Worm (Caenorhabditis elegans) whole organism, midembryonic: ENCODE results near the gene C08G5.7.

ENCODE experiments used
- flt-1 ChIP-seq: fragments of 200-800 bp; sonication (Bioruptor generic); IDR thresholded peaks from 2 replicates; pipeline ENCODE4 v1.3.6; 2022; ENCODE audit warnings: missing genetic modification characterization, missing compliant biosample characterization
- klf-2 ChIP-seq: fragments of 200-800 bp; sonication (Bioruptor generic); conservative IDR thresholded peaks from 2 replicates; pipeline ENCODE4 v1.3.6; 2022; ENCODE audit warnings: missing genetic modification reagents, missing genetic modification characterization, missing compliant biosample characterization
- tab-1 ChIP-seq: fragments of 200-800 bp; sonication (Bioruptor generic); IDR thresholded peaks from 2 replicates; pipeline ENCODE4 v1.3.6; 2022; ENCODE audit warnings: missing genetic modification characterization, missing compliant biosample characterization
- ztf-23 ChIP-seq: fragments of 200-800 bp; sonication (Bioruptor generic); IDR thresholded peaks from 2 replicates; pipeline ENCODE4 v1.3.6; 2022; ENCODE audit warnings: missing genetic modification reagents, missing genetic modification characterization, missing compliant biosample characterization
- ztf-29 ChIP-seq: fragments of 200-800 bp; sonication (Bioruptor generic); IDR thresholded peaks from 2 replicates; pipeline ENCODE4 v1.3.6; 2022; ENCODE audit warnings: missing genetic modification reagents, missing genetic modification characterization, missing compliant biosample characterization

DNA sequence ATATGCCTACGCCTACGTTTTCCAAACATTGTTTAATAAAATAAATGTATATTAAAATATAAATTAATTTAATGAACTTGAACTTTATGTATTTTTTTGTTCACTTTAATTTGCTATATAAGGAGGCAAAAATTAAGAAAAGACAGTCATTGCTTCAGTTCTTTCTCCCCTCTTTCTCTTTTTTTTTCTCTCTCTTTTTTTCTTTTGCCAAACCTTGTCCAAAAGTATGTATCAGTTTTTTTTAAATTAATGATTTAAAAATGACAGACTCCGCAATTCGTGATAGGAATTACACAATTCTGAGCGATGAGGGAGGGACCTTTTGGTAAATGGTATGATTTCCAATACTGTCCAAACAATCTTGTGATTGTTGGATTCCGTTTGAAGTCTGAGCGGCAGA, 37.9 kb upstream of the C08G5.7 start, which contains the start of gene F46F5.13:
- no peak for TF ChIP-seq flt-1 (GFP tag; lab: Robert Waterston, UW)
- TF ChIP-seq tab-1 (GFP tag; lab: Robert Waterston, UW) = no peak
- TF ChIP-seq ztf-29 (GFP tag; lab: Robert Waterston, UW) = no peak
- no peak for TF ChIP-seq ztf-23
- TF ChIP-seq klf-2 (GFP tag; lab: Robert Waterston, UW) = no peak
